ENCODE assay signal across 1 fruit fly cellular context in genomic region chr2L:11807697-11808226, dm6.
TF ChIP-seq lines count a peak whose summit lies in the region.

No protein-coding gene starts in this region.

TF ChIP-seq in whole organism, embryonic, 481 proteins besides CTCF, POLR2A, EP300 and RAD21 (continued from another document and continues in another):
- no peak for TF ChIP-seq hb (GFP tag; IDR thresholded peaks at IDR 0.05; lab: Robert Waterston, UW; ENCODE audit: partially characterized antibody)
- TF ChIP-seq nerfin-1 (tag; optimal IDR thresholded peaks at IDR 0.05; lab: Kevin White, UChicago) = peak; percentile 60
- TF ChIP-seq Gug (GFP tag; IDR thresholded peaks at IDR 0.05; lab: Robert Waterston, UW) = peak; percentile 13; the same call in 1 of the 4 replicates
- no peak for TF ChIP-seq Lpt (GFP tag; optimal IDR thresholded peaks at IDR 0.05; lab: Kevin White, UChicago)
- TF ChIP-seq CG7987 (GFP tag; optimal IDR thresholded peaks at IDR 0.05; lab: Kevin White, UChicago) = peak; percentile 55
- TF ChIP-seq CG31388 (GFP tag; optimal IDR thresholded peaks at IDR 0.05; lab: Kevin White, UChicago) = no peak
- TF ChIP-seq Hand (GFP tag; optimal IDR thresholded peaks at IDR 0.05; lab: Kevin White, UChicago) = peak; percentile 12
- TF ChIP-seq ap (GFP tag; IDR thresholded peaks at IDR 0.05; lab: Robert Waterston, UW) = no peak
- peak; percentile 27 for TF ChIP-seq Dek (tag; optimal IDR thresholded peaks at IDR 0.05; lab: Kevin White, UChicago)
- no peak for TF ChIP-seq fd64A (GFP tag; optimal IDR thresholded peaks at IDR 0.05; lab: Kevin White, UChicago)
- peak; percentile 12 for TF ChIP-seq CG1603 (tag; optimal IDR thresholded peaks at IDR 0.05; lab: Kevin White, UChicago)
- TF ChIP-seq gsb (GFP tag; IDR thresholded peaks at IDR 0.05; lab: Robert Waterston, UW) = no peak
- no peak for TF ChIP-seq CG1792 (GFP tag; optimal IDR thresholded peaks at IDR 0.05; lab: Kevin White, UChicago)
- no peak for TF ChIP-seq CG7839 (tag; optimal IDR thresholded peaks at IDR 0.05; lab: Kevin White, UChicago)
- TF ChIP-seq CG31224 (GFP tag; IDR thresholded peaks at IDR 0.05; lab: Robert Waterston, UW) = peak; percentile 41; the same call in 1 of the 2 replicates
- TF ChIP-seq jigr1 (GFP tag; IDR thresholded peaks at IDR 0.05; lab: Robert Waterston, UW) = no peak
- peak; percentile 88 for TF ChIP-seq kni (GFP tag; optimal IDR thresholded peaks at IDR 0.05; lab: Kevin White, UChicago)
- TF ChIP-seq CG18619 (GFP tag; optimal IDR thresholded peaks at IDR 0.05; lab: Kevin White, UChicago) = no peak
- TF ChIP-seq jing (GFP tag; optimal IDR thresholded peaks at IDR 0.05; lab: Kevin White, UChicago) = no peak
- no peak for TF ChIP-seq CG6254 (GFP tag; optimal IDR thresholded peaks at IDR 0.05; lab: Kevin White, UChicago)
- peak; percentile 11 for TF ChIP-seq HLH54F (GFP tag; optimal IDR thresholded peaks at IDR 0.05; lab: Kevin White, UChicago)
- no peak for TF ChIP-seq lilli (GFP tag; optimal IDR thresholded peaks at IDR 0.05; lab: Kevin White, UChicago)
- peak; percentile 60; the same call in 1 of the 3 replicates for TF ChIP-seq CG6791 (GFP tag; IDR thresholded peaks at IDR 0.05; lab: Robert Waterston, UW; ENCODE audit: partially characterized antibody)
- TF ChIP-seq CG4854 (GFP tag; optimal IDR thresholded peaks at IDR 0.05; lab: Kevin White, UChicago) = no peak
- peak; percentile 25 for TF ChIP-seq gcm (GFP tag; optimal IDR thresholded peaks at IDR 0.05; lab: Kevin White, UChicago)
- peak; percentile 46; the same call in 1 of the 2 replicates for TF ChIP-seq seq (GFP tag; IDR thresholded peaks at IDR 0.05; lab: Robert Waterston, UW)
- TF ChIP-seq CG12071 (GFP tag; optimal IDR thresholded peaks at IDR 0.05; lab: Kevin White, UChicago) = peak; percentile 52
- no peak for TF ChIP-seq Hr51 (GFP tag; optimal IDR thresholded peaks at IDR 0.05; lab: Kevin White, UChicago)
- TF ChIP-seq Opbp (GFP tag; IDR thresholded peaks at IDR 0.05; lab: Robert Waterston, UW; ENCODE audit: partially characterized antibody) = no peak
- TF ChIP-seq p53 (GFP tag; optimal IDR thresholded peaks at IDR 0.05; lab: Kevin White, UChicago) = peak; percentile 4
- no peak for TF ChIP-seq CG9727 (GFP tag; optimal IDR thresholded peaks at IDR 0.05; lab: Kevin White, UChicago)
- no peak for TF ChIP-seq crp (GFP tag; optimal IDR thresholded peaks at IDR 0.05; lab: Kevin White, UChicago)
- no peak for TF ChIP-seq CG14710 (tag; optimal IDR thresholded peaks at IDR 0.05; lab: Kevin White, UChicago)
- TF ChIP-seq CG17802 (tag; optimal IDR thresholded peaks at IDR 0.05; lab: Kevin White, UChicago) = no peak
- 0 out of 2 replicates have a peak, but pooled peaks have one; percentile 30 for TF ChIP-seq CG32767 (GFP tag; IDR thresholded peaks at IDR 0.05; lab: Robert Waterston, UW)
- TF ChIP-seq corto (GFP tag; optimal IDR thresholded peaks at IDR 0.05; lab: Kevin White, UChicago) = peak; percentile 24
- TF ChIP-seq CG18764 (GFP tag; optimal IDR thresholded peaks at IDR 0.05; lab: Kevin White, UChicago) = no peak
- no peak for TF ChIP-seq HLH3B (GFP tag; IDR thresholded peaks at IDR 0.05; lab: Robert Waterston, UW)
- TF ChIP-seq CG2116 (GFP tag; optimal IDR thresholded peaks at IDR 0.05; lab: Kevin White, UChicago) = peak; percentile 33
- no peak for TF ChIP-seq Xrp1 (GFP tag; IDR thresholded peaks at IDR 0.05; lab: Robert Waterston, UW)
- no peak for TF ChIP-seq ab (GFP tag; optimal IDR thresholded peaks at IDR 0.05; lab: Kevin White, UChicago)
- no peak for TF ChIP-seq CG10147 (GFP tag; optimal IDR thresholded peaks at IDR 0.05; lab: Kevin White, UChicago)
- peak; percentile 9 for TF ChIP-seq Ets97D (GFP tag; optimal IDR thresholded peaks at IDR 0.05; lab: Kevin White, UChicago)
- TF ChIP-seq CG17328 (GFP tag; IDR thresholded peaks at IDR 0.05; lab: Robert Waterston, UW) = peak; percentile 36; the same call in 1 of the 2 replicates
- no peak for TF ChIP-seq Kr (GFP tag; optimal IDR thresholded peaks at IDR 0.05; lab: Kevin White, UChicago)
- no peak for TF ChIP-seq CG8944 (GFP tag; optimal IDR thresholded peaks at IDR 0.05; lab: Kevin White, UChicago)
- no peak for TF ChIP-seq CG8281 (tag; optimal IDR thresholded peaks at IDR 0.05; lab: Kevin White, UChicago)
- no peak for TF ChIP-seq Sox100B (GFP tag; optimal IDR thresholded peaks at IDR 0.05; lab: Kevin White, UChicago)
- TF ChIP-seq Bdp1 (GFP tag; optimal IDR thresholded peaks at IDR 0.05; lab: Kevin White, UChicago) = no peak
- peak; percentile 31; the same call in 1 of the 2 replicates for TF ChIP-seq MBD-R2 (GFP tag; IDR thresholded peaks at IDR 0.05; lab: Robert Waterston, UW)
- TF ChIP-seq fu2 (GFP tag; optimal IDR thresholded peaks at IDR 0.05; lab: Kevin White, UChicago) = no peak
- TF ChIP-seq odd (GFP tag; optimal IDR thresholded peaks at IDR 0.05; lab: Kevin White, UChicago) = no peak
- no peak for TF ChIP-seq CG12104 (GFP tag; optimal IDR thresholded peaks at IDR 0.05; lab: Kevin White, UChicago)
- TF ChIP-seq CG18476 (GFP tag; optimal IDR thresholded peaks at IDR 0.05; lab: Kevin White, UChicago) = no peak
- TF ChIP-seq CG11456 (GFP tag; IDR thresholded peaks at IDR 0.05; lab: Robert Waterston, UW) = no peak; the same call in 2 of the 3 replicates
- TF ChIP-seq CG15479 (GFP tag; optimal IDR thresholded peaks at IDR 0.05; lab: Kevin White, UChicago) = peak; percentile 26
- no peak for TF ChIP-seq bab2 (GFP tag; optimal IDR thresholded peaks at IDR 0.05; lab: Kevin White, UChicago)
- peak; percentile 39 for TF ChIP-seq dm (GFP tag; optimal IDR thresholded peaks at IDR 0.05; lab: Kevin White, UChicago)
- TF ChIP-seq sisA (GFP tag; IDR thresholded peaks at IDR 0.05; lab: Robert Waterston, UW) = no peak
- TF ChIP-seq inv (GFP tag; IDR thresholded peaks at IDR 0.05; lab: Robert Waterston, UW; ENCODE audit: partially characterized antibody) = peak; percentile 23; the same call in 1 of the 2 replicates
- TF ChIP-seq CG11398 (GFP tag; optimal IDR thresholded peaks at IDR 0.05; lab: Kevin White, UChicago) = no peak
- no peak for TF ChIP-seq CG12744 (GFP tag; optimal IDR thresholded peaks at IDR 0.05; lab: Kevin White, UChicago)
- no peak for TF ChIP-seq CG16815 (GFP tag; optimal IDR thresholded peaks at IDR 0.05; lab: Kevin White, UChicago)
- TF ChIP-seq CG3838 (GFP tag; optimal IDR thresholded peaks at IDR 0.05; lab: Kevin White, UChicago) = no peak
- TF ChIP-seq nau (GFP tag; optimal IDR thresholded peaks at IDR 0.05; lab: Kevin White, UChicago) = no peak
- no peak for TF ChIP-seq CG1024 (GFP tag; IDR thresholded peaks at IDR 0.05; lab: Robert Waterston, UW)
- TF ChIP-seq CG2712 (tag; optimal IDR thresholded peaks at IDR 0.05; lab: Kevin White, UChicago) = no peak
- TF ChIP-seq CG8089 (GFP tag; optimal IDR thresholded peaks at IDR 0.05; lab: Kevin White, UChicago) = no peak
- no peak for TF ChIP-seq CG4707 (GFP tag; optimal IDR thresholded peaks at IDR 0.05; lab: Kevin White, UChicago)
- no peak for TF ChIP-seq yki (optimal IDR thresholded peaks at IDR 0.05; lab: Kevin White, UChicago)
- TF ChIP-seq dimm (GFP tag; IDR thresholded peaks at IDR 0.05; lab: Robert Waterston, UW) = no peak
- TF ChIP-seq disco-r (GFP tag; optimal IDR thresholded peaks at IDR 0.05; lab: Kevin White, UChicago) = no peak
- no peak for TF ChIP-seq Xbp1 (GFP tag; optimal IDR thresholded peaks at IDR 0.05; lab: Kevin White, UChicago)
- TF ChIP-seq CG11695 (GFP tag; IDR thresholded peaks at IDR 0.05; lab: Robert Waterston, UW) = 0 out of 3 replicates have a peak, but pooled peaks have one; percentile 32
- TF ChIP-seq H15 (GFP tag; IDR thresholded peaks at IDR 0.05; lab: Robert Waterston, UW) = 0 out of 3 replicates have a peak, but pooled peaks have one; percentile 12
- TF ChIP-seq Deaf1 (tag; optimal IDR thresholded peaks at IDR 0.05; lab: Kevin White, UChicago) = peak; percentile 99
- no peak for TF ChIP-seq bigmax (GFP tag; optimal IDR thresholded peaks at IDR 0.05; lab: Kevin White, UChicago)
- TF ChIP-seq sima (GFP tag; optimal IDR thresholded peaks at IDR 0.05; lab: Kevin White, UChicago) = no peak
- peak; percentile 60 for TF ChIP-seq ftz-f1 (GFP tag; optimal IDR thresholded peaks at IDR 0.05; lab: Kevin White, UChicago)
- TF ChIP-seq Poxn (GFP tag; IDR thresholded peaks at IDR 0.05; lab: Robert Waterston, UW) = no peak
- TF ChIP-seq gro (GFP tag; optimal IDR thresholded peaks at IDR 0.05; lab: Kevin White, UChicago) = peak; percentile 54
- TF ChIP-seq CG14050 (GFP tag; IDR thresholded peaks at IDR 0.05; lab: Robert Waterston, UW) = no peak
- peak; percentile 81 for TF ChIP-seq CG42726 (GFP tag; IDR thresholded peaks at IDR 0.05; lab: Robert Waterston, UW; ENCODE audit: partially characterized antibody)
- peak; percentile 64 for TF ChIP-seq scrt (GFP tag; optimal IDR thresholded peaks at IDR 0.05; lab: Kevin White, UChicago)
- TF ChIP-seq CG7928 (GFP tag; optimal IDR thresholded peaks at IDR 0.05; lab: Kevin White, UChicago) = no peak
- no peak for TF ChIP-seq Ets65A (GFP tag; lab: Kevin White, UChicago)
- TF ChIP-seq CG6272 (GFP tag; IDR thresholded peaks at IDR 0.05; lab: Robert Waterston, UW) = 0 out of 2 replicates have a peak, but pooled peaks have one; percentile 15
- TF ChIP-seq Nf-YA (GFP tag; IDR thresholded peaks at IDR 0.05; lab: Robert Waterston, UW) = no peak
- no peak for TF ChIP-seq CG3065 (GFP tag; optimal IDR thresholded peaks at IDR 0.05; lab: Kevin White, UChicago)
- TF ChIP-seq CG2202 (tag; optimal IDR thresholded peaks at IDR 0.05; lab: Kevin White, UChicago) = no peak
- no peak for TF ChIP-seq CG7963 (GFP tag; IDR thresholded peaks at IDR 0.05; lab: Robert Waterston, UW; ENCODE audit: partially characterized antibody)
- peak; percentile 51; the same call in 1 of the 3 replicates for TF ChIP-seq otp (GFP tag; IDR thresholded peaks at IDR 0.05; lab: Robert Waterston, UW)
- no peak for TF ChIP-seq H2.0 (GFP tag; IDR thresholded peaks at IDR 0.05; lab: Robert Waterston, UW)
- TF ChIP-seq danr (GFP tag; IDR thresholded peaks at IDR 0.05; lab: Robert Waterston, UW) = no peak
- TF ChIP-seq CG9609 (GFP tag; optimal IDR thresholded peaks at IDR 0.05; lab: Kevin White, UChicago) = no peak
- TF ChIP-seq CG10431 (GFP tag; optimal IDR thresholded peaks at IDR 0.05; lab: Kevin White, UChicago) = no peak
- TF ChIP-seq wor (GFP tag; IDR thresholded peaks at IDR 0.05; lab: Robert Waterston, UW) = no peak
- no peak for TF ChIP-seq sqz (GFP tag; optimal IDR thresholded peaks at IDR 0.05; lab: Kevin White, UChicago)
- no peak for TF ChIP-seq br (optimal IDR thresholded peaks at IDR 0.05; lab: Kevin White, UChicago)
- no peak for TF ChIP-seq sc (optimal IDR thresholded peaks at IDR 0.05; lab: Kevin White, UChicago)
- no peak for TF ChIP-seq sc (GFP tag; optimal IDR thresholded peaks at IDR 0.05; lab: Kevin White, UChicago)
- TF ChIP-seq CG17361 (GFP tag; IDR thresholded peaks at IDR 0.05; lab: Robert Waterston, UW) = no peak
- peak; percentile 23; the same call in 1 of the 3 replicates for TF ChIP-seq zfh1 (GFP tag; IDR thresholded peaks at IDR 0.05; lab: Robert Waterston, UW)
- peak; percentile 71 for TF ChIP-seq run (tag; optimal IDR thresholded peaks at IDR 0.05; lab: Kevin White, UChicago)
- TF ChIP-seq Side (GFP tag; optimal IDR thresholded peaks at IDR 0.05; lab: Kevin White, UChicago) = peak; percentile 34
- no peak for TF ChIP-seq CG10274 (GFP tag; optimal IDR thresholded peaks at IDR 0.05; lab: Kevin White, UChicago)
- TF ChIP-seq CG30431 (GFP tag; optimal IDR thresholded peaks at IDR 0.05; lab: Kevin White, UChicago) = no peak
- TF ChIP-seq insv (GFP tag; optimal IDR thresholded peaks at IDR 0.05; lab: Kevin White, UChicago) = peak in 1 of 2 experiments; percentile 42
- 0 out of 2 replicates have a peak, but pooled peaks have one; percentile 38 for TF ChIP-seq CG13287 (GFP tag; IDR thresholded peaks at IDR 0.05; lab: Robert Waterston, UW; ENCODE audit: partially characterized antibody)
- TF ChIP-seq CG3281 (GFP tag; optimal IDR thresholded peaks at IDR 0.05; lab: Kevin White, UChicago) = peak; percentile 10
- no peak for TF ChIP-seq phol (tag; optimal IDR thresholded peaks at IDR 0.05; lab: Kevin White, UChicago)
- no peak for TF ChIP-seq CG31441 (GFP tag; IDR thresholded peaks at IDR 0.05; lab: Robert Waterston, UW)
- TF ChIP-seq btn (GFP tag; optimal IDR thresholded peaks at IDR 0.05; lab: Kevin White, UChicago) = no peak
- no peak for TF ChIP-seq Sin3A (optimal IDR thresholded peaks at IDR 0.05; lab: Kevin White, UChicago)
- TF ChIP-seq CG4328 (GFP tag; optimal IDR thresholded peaks at IDR 0.05; lab: Kevin White, UChicago) = no peak
- no peak for TF ChIP-seq gcm2 (GFP tag; optimal IDR thresholded peaks at IDR 0.05; lab: Kevin White, UChicago)
- peak; percentile 16 for TF ChIP-seq CG12155 (GFP tag; optimal IDR thresholded peaks at IDR 0.05; lab: Kevin White, UChicago)
- peak; percentile 87 for TF ChIP-seq CG10543 (GFP tag; optimal IDR thresholded peaks at IDR 0.05; lab: Kevin White, UChicago)
- 0 out of 3 replicates have a peak, but pooled peaks have one; percentile 61 for TF ChIP-seq sr (GFP tag; IDR thresholded peaks at IDR 0.05; lab: Robert Waterston, UW)
- TF ChIP-seq CG5180 (GFP tag; optimal IDR thresholded peaks at IDR 0.05; lab: Kevin White, UChicago) = no peak
- no peak for TF ChIP-seq al (GFP tag; IDR thresholded peaks at IDR 0.05; lab: Robert Waterston, UW)
- TF ChIP-seq Atf-2 (GFP tag; optimal IDR thresholded peaks at IDR 0.05; lab: Kevin White, UChicago) = no peak
- 0 out of 3 replicates have a peak, but pooled peaks have one; percentile 38 for TF ChIP-seq z (GFP tag; IDR thresholded peaks at IDR 0.05; lab: Robert Waterston, UW)
- TF ChIP-seq dysf (GFP tag; IDR thresholded peaks at IDR 0.05; lab: Robert Waterston, UW) = no peak
- peak; percentile 28 for TF ChIP-seq MESR4 (GFP tag; optimal IDR thresholded peaks at IDR 0.05; lab: Kevin White, UChicago)
- peak; percentile 46 for TF ChIP-seq CG16863 (GFP tag; optimal IDR thresholded peaks at IDR 0.05; lab: Kevin White, UChicago)
- TF ChIP-seq CG14014 (GFP tag; IDR thresholded peaks at IDR 0.05; lab: Robert Waterston, UW) = peak; percentile 24; the same call in 1 of the 2 replicates
- TF ChIP-seq gfzf (GFP tag; optimal IDR thresholded peaks at IDR 0.05; lab: Kevin White, UChicago) = no peak
- no peak for TF ChIP-seq Max (GFP tag; optimal IDR thresholded peaks at IDR 0.05; lab: Kevin White, UChicago)
- peak; percentile 2 for TF ChIP-seq unpg (GFP tag; optimal IDR thresholded peaks at IDR 0.05; lab: Kevin White, UChicago)
- no peak for TF ChIP-seq Dll (GFP tag; IDR thresholded peaks at IDR 0.05; lab: Robert Waterston, UW; ENCODE audit: partially characterized antibody)
- TF ChIP-seq CG15514 (GFP tag; optimal IDR thresholded peaks at IDR 0.05; lab: Kevin White, UChicago) = peak; percentile 27
- TF ChIP-seq CG13624 (GFP tag; optimal IDR thresholded peaks at IDR 0.05; lab: Kevin White, UChicago) = no peak
